Worm (Caenorhabditis elegans) whole organism, late embryonic: ENCODE results near the gene srh-284.

ENCODE experiments used
- ama-1 ChIP-seq: fragments of 150-350 bp; optimal IDR thresholded peaks from 2 replicates; lab custom pipeline; 2014
- ceh-24 ChIP-seq: sonication (generic microtip); optimal IDR thresholded peaks from 2 replicates; lab custom pipeline; 2016; ENCODE audit warnings: mild to moderate bottlenecking, missing genetic modification characterization, missing compliant biosample characterization
- ceh-34 ChIP-seq: sonication (generic microtip); optimal IDR thresholded peaks from 2 replicates; lab custom pipeline; 2016; ENCODE audit warnings: mild to moderate bottlenecking, missing genetic modification characterization, missing compliant biosample characterization
- elt-2 ChIP-seq: sonication (generic microtip); optimal IDR thresholded peaks from 2 replicates; lab custom pipeline; 2016; ENCODE audit warnings: missing genetic modification reagents, missing genetic modification characterization, missing compliant biosample characterization
- fkh-10 ChIP-seq: fragments of 150-350 bp; optimal IDR thresholded peaks from 2 replicates; lab custom pipeline; 2014; ENCODE audit warnings: missing biosample characterization, missing genetic modification reagents, missing genetic modification characterization
- hlh-30 ChIP-seq: sonication (generic microtip); optimal IDR thresholded peaks from 2 replicates; lab custom pipeline; 2017; ENCODE audit warnings: antibody characterized with exemption, missing genetic modification characterization, missing compliant biosample characterization; ENCODE audit not compliant: insufficient read depth
- nfya-1 ChIP-seq: sonication (generic microtip); optimal IDR thresholded peaks from 2 replicates; lab custom pipeline; 2017; ENCODE audit warnings: missing genetic modification characterization, mild to moderate bottlenecking, missing compliant biosample characterization, antibody characterized with exemption, moderate library complexity
- npax-4 ChIP-seq: sonication (generic microtip); optimal IDR thresholded peaks from 2 replicates; lab custom pipeline; 2016; ENCODE audit warnings: missing genetic modification characterization, missing compliant biosample characterization
- pha-4 ChIP-seq: fragments of 150-350 bp; optimal IDR thresholded peaks from 2 replicates; lab custom pipeline; 2018; ENCODE audit warnings: missing biosample characterization, missing genetic modification reagents, missing genetic modification characterization
- sox-4 ChIP-seq: sonication (generic microtip); optimal IDR thresholded peaks from 2 replicates; lab custom pipeline; 2017; ENCODE audit warnings: mild to moderate bottlenecking, missing genetic modification characterization, inconsistent platforms, missing compliant biosample characterization
- zip-5 ChIP-seq: sonication (generic microtip); optimal IDR thresholded peaks from 2 replicates; lab custom pipeline; 2016; ENCODE audit warnings: missing genetic modification characterization, missing compliant biosample characterization

DNA sequence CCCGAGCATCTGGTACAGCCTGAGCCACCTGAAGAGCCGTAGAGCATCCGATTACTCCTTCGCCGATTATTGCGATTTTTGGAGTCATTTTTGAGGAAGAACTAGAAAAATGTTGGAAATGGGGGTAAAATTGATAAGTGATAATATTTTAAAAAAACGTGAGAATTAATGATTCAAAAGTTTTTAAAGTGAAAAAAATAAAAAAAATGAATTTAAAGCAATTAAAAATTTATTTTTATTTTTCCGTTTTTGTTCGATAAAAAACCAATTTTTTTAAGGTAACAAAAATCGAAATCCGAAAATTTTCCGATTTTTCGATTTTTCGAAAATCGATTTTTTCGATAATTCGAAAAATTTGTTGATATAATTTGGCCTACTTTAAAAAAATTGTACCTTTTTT is 9.8 kb downstream of the srh-284 start, which contains the start of gene ddo-1:
- TF ChIP-seq pha-4 (tag; lab: Kevin White, UChicago), result no peak
- no peak for TF ChIP-seq ama-1 (lab: Kevin White, UChicago)
- TF ChIP-seq sox-4 (tag; lab: Kevin White, UChicago), result no peak
- TF ChIP-seq elt-2 (tag; lab: Kevin White, UChicago), result no peak
- no peak for TF ChIP-seq npax-4 (tag; lab: Kevin White, UChicago)
- TF ChIP-seq nfya-1, result no peak
- TF ChIP-seq fkh-10 (GFP tag; lab: Kevin White, UChicago), result no peak
- TF ChIP-seq ceh-34 (tag; lab: Kevin White, UChicago), result no peak
- TF ChIP-seq hlh-30 (tag; lab: Kevin White, UChicago), result no peak
- TF ChIP-seq ceh-24, result no peak
- TF ChIP-seq zip-5 (tag; lab: Kevin White, UChicago), result no peak
